Worm (Caenorhabditis elegans) whole organism, L2 larva: Measurements from ENCODE around the gene ZK1073.1.

Source experiments
- F13H6.1 ChIP-seq: sonication (generic microtip); optimal IDR thresholded peaks from 2 replicates; lab custom pipeline; 2016; ENCODE audit warnings: missing genetic modification characterization, missing compliant biosample characterization
- R02D3.7 ChIP-seq: fragments of 150-350 bp; optimal IDR thresholded peaks from 2 replicates; lab custom pipeline; 2014; ENCODE audit warnings: missing biosample characterization, missing genetic modification characterization
- aly-2 ChIP-seq: fragments of 150-350 bp; optimal IDR thresholded peaks from 2 replicates; lab custom pipeline; 2014; ENCODE audit warnings: missing biosample characterization, missing genetic modification characterization
- blmp-1 ChIP-seq: sonication (generic microtip); optimal IDR thresholded peaks from 2 replicates; lab custom pipeline; 2017; ENCODE audit warnings: missing genetic modification characterization, mild to moderate bottlenecking, missing compliant biosample characterization, antibody characterized with exemption, moderate library complexity; ENCODE audit not compliant: insufficient read depth
- ceh-16 ChIP-seq: fragments of 150-350 bp; optimal IDR thresholded peaks from 2 replicates; lab custom pipeline; 2014; ENCODE audit warnings: missing biosample characterization, missing genetic modification characterization
- dmd-4 ChIP-seq: sonication (generic microtip); optimal IDR thresholded peaks from 2 replicates; lab custom pipeline; 2017; ENCODE audit warnings: missing biosample characterization, missing genetic modification characterization
- lin-13 ChIP-seq: fragments of 150-350 bp; optimal IDR thresholded peaks from 2 replicates; lab custom pipeline; 2014; ENCODE audit warnings: missing biosample characterization, missing genetic modification reagents, missing genetic modification characterization
- lin-39 ChIP-seq: fragments of 150-350 bp; optimal IDR thresholded peaks from 2 replicates; lab custom pipeline; 2014; ENCODE audit warnings: missing biosample characterization, missing genetic modification reagents, missing genetic modification characterization
- nhr-12 ChIP-seq: fragments of 150-350 bp; optimal IDR thresholded peaks from 2 replicates; lab custom pipeline; 2014; ENCODE audit warnings: missing biosample characterization, missing genetic modification characterization
- skn-1 ChIP-seq: sonication (generic microtip); optimal IDR thresholded peaks from 2 replicates; lab custom pipeline; 2017; ENCODE audit warnings: missing biosample characterization, missing genetic modification characterization
- unc-39 ChIP-seq: fragments of 150-350 bp; optimal IDR thresholded peaks from 2 replicates; lab custom pipeline; 2014; ENCODE audit warnings: missing biosample characterization, missing genetic modification characterization
- ztf-11 ChIP-seq: sonication (generic microtip); optimal IDR thresholded peaks from 2 replicates; lab custom pipeline; 2017; ENCODE audit warnings: missing biosample characterization, missing genetic modification characterization
- ztf-4 ChIP-seq: fragments of 150-350 bp; optimal IDR thresholded peaks from 2 replicates; lab custom pipeline; 2014; ENCODE audit warnings: missing biosample characterization, missing genetic modification characterization

DNA sequence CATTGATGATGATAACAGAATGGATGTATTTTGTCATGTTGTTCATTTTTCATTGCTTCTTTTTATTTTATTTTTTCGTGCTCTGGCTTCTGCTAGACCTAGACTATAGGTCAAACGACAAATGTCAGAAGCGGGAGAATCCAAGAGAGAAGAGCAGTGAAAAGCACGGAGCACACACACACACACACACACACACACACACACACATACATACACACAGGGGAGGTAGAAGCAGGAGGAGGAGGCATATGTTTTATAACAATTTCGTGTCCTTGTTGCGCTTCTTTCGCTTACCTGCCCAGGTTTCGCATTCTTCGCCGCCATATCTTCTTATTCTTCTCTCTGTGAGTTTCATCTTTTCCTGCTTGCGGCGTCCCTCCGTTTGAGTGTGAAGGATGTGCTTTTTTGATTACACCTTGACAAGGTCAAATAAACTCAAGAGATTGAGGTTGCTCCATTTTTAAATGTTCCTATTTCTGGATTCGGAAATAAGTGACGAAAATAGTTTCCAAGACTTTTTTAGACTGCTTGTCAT, 30.5 kb downstream of the ZK1073.1 start:
- TF ChIP-seq aly-2 (no peak), blmp-1 (tag; lab: Kevin White, UChicago) (no peak), F13H6.1 (tag; lab: Kevin White, UChicago) (peak; percentile 57), R02D3.7 (tag; lab: Kevin White, UChicago) (no peak), skn-1 (no peak), ztf-4 (no peak), nhr-12 (tag; lab: Kevin White, UChicago) (no peak), dmd-4 (tag; lab: Kevin White, UChicago) (no peak), lin-39 (no peak), ztf-11 (tag; lab: Kevin White, UChicago) (no peak), lin-13 (GFP tag; lab: Kevin White, UChicago) (no peak), unc-39 (tag; lab: Kevin White, UChicago) (no peak), ceh-16 (tag; lab: Kevin White, UChicago) (no peak)
